Fruit fly (Drosophila melanogaster): ENCODE data around the gene CG31709.
A peak's percentile ranks its signal among the peaks of the same experiment; 100 is the strongest.

CG31709 gene

dm6 chr2L:9613006-9613690, 33.7 kb upstream of the CG31709 start, which contains the start of gene Trx2 (continued):
- TF ChIP-seq Eip74EF (GFP tag; optimal IDR thresholded peaks at IDR 0.05): peak in 1 of 2 experiments; percentile 34
- TF ChIP-seq CG2875 (GFP tag; optimal IDR thresholded peaks at IDR 0.05): no peak
- peak; percentile 44 for TF ChIP-seq MESR4 (GFP tag; optimal IDR thresholded peaks at IDR 0.05)
- no peak for TF ChIP-seq Mrtf (GFP tag; IDR thresholded peaks at IDR 0.05)
- no peak; the same call in 1 of the 2 replicates for TF ChIP-seq CG9932 (GFP tag; IDR thresholded peaks at IDR 0.05)
- TF ChIP-seq hb (GFP tag; IDR thresholded peaks at IDR 0.05; ENCODE audit: partially characterized antibody): no peak
- TF ChIP-seq so (GFP tag; IDR thresholded peaks at IDR 0.05): peak; percentile 66; the same call in 1 of the 3 replicates
- no peak for TF ChIP-seq Hr3 (GFP tag; optimal IDR thresholded peaks at IDR 0.05)
- TF ChIP-seq CTCF (GFP tag; optimal IDR thresholded peaks at IDR 0.05): peak; percentile 93
- no peak for TF ChIP-seq slp2 (GFP tag; optimal IDR thresholded peaks at IDR 0.05)
- no peak for TF ChIP-seq esg (GFP tag; conservative IDR thresholded peaks at IDR 0.05)
- TF ChIP-seq CG7271 (tag; optimal IDR thresholded peaks at IDR 0.05): no peak
- TF ChIP-seq CG10959 (GFP tag; IDR thresholded peaks at IDR 0.05): no peak
- TF ChIP-seq CG6854 (GFP tag; optimal IDR thresholded peaks at IDR 0.05): peak; percentile 50
- TF ChIP-seq CG5953 (GFP tag; IDR thresholded peaks at IDR 0.05): no peak
- TF ChIP-seq CG6254 (GFP tag; optimal IDR thresholded peaks at IDR 0.05): no peak
- peak; percentile 30 for TF ChIP-seq Meics (GFP tag; optimal IDR thresholded peaks at IDR 0.05)
- TF ChIP-seq gcm2 (GFP tag; optimal IDR thresholded peaks at IDR 0.05): peak; percentile 57
- no peak for TF ChIP-seq CG12744 (GFP tag; optimal IDR thresholded peaks at IDR 0.05)
- TF ChIP-seq Kr (GFP tag; optimal IDR thresholded peaks at IDR 0.05): peak; percentile 46
- TF ChIP-seq usp (GFP tag; optimal IDR thresholded peaks at IDR 0.05): no peak
- TF ChIP-seq da (GFP tag; optimal IDR thresholded peaks at IDR 0.05): no peak
- no peak for TF ChIP-seq sna (GFP tag; IDR thresholded peaks at IDR 0.05; ENCODE audit: partially characterized antibody)
- no peak for TF ChIP-seq schlank (tag; optimal IDR thresholded peaks at IDR 0.05)
- no peak for TF ChIP-seq vfl (GFP tag; optimal IDR thresholded peaks at IDR 0.05)
- TF ChIP-seq lov (optimal IDR thresholded peaks at IDR 0.05): no peak
- peak; percentile 49; the same call in 1 of the 3 replicates for TF ChIP-seq lov (GFP tag; IDR thresholded peaks at IDR 0.05)
- TF ChIP-seq bigmax (GFP tag; optimal IDR thresholded peaks at IDR 0.05): no peak
- no peak for TF ChIP-seq mam (GFP tag; optimal IDR thresholded peaks at IDR 0.05)
- peak; percentile 12 for TF ChIP-seq HmgZ (tag; optimal IDR thresholded peaks at IDR 0.05)
- no peak for TF ChIP-seq en (GFP tag; optimal IDR thresholded peaks at IDR 0.05)
- no peak for TF ChIP-seq crp (GFP tag; optimal IDR thresholded peaks at IDR 0.05)
- no peak for TF ChIP-seq Ets97D (GFP tag; optimal IDR thresholded peaks at IDR 0.05)
- TF ChIP-seq CG7928 (GFP tag; optimal IDR thresholded peaks at IDR 0.05): no peak
- peak; percentile 8 for TF ChIP-seq CG3281 (GFP tag; optimal IDR thresholded peaks at IDR 0.05)
- TF ChIP-seq Stat92E (GFP tag; optimal IDR thresholded peaks at IDR 0.05): no peak
- no peak for TF ChIP-seq CG1792 (GFP tag; optimal IDR thresholded peaks at IDR 0.05)
- TF ChIP-seq CG8089 (GFP tag; optimal IDR thresholded peaks at IDR 0.05): no peak
- TF ChIP-seq CG6272 (GFP tag; IDR thresholded peaks at IDR 0.05): no peak
- peak; percentile 49 for TF ChIP-seq sens (GFP tag)
- 0 out of 2 replicates have a peak, but pooled peaks have one; percentile 14 for TF ChIP-seq CG32767 (GFP tag; IDR thresholded peaks at IDR 0.05)
- no peak for TF ChIP-seq CG15696 (tag; optimal IDR thresholded peaks at IDR 0.05)
- peak; percentile 22 for TF ChIP-seq nau (GFP tag; optimal IDR thresholded peaks at IDR 0.05)
- TF ChIP-seq cg (GFP tag; optimal IDR thresholded peaks at IDR 0.05): peak; percentile 74
- TF ChIP-seq CG2889 (GFP tag; IDR thresholded peaks at IDR 0.05): no peak
- TF ChIP-seq trh (GFP tag; optimal IDR thresholded peaks at IDR 0.05): no peak
- peak; percentile 85 for TF ChIP-seq HLH4C (GFP tag; IDR thresholded peaks at IDR 0.05; ENCODE audit: partially characterized antibody)
- no peak for TF ChIP-seq run (tag; optimal IDR thresholded peaks at IDR 0.05)
- peak; percentile 23; the same call in 1 of the 2 replicates for TF ChIP-seq CG7372 (GFP tag; IDR thresholded peaks at IDR 0.05)
- peak; percentile 57 for TF ChIP-seq Dref (GFP tag; IDR thresholded peaks at IDR 0.05)

Data from whole organism, embryonic.